Fruit fly (Drosophila melanogaster) whole organism, embryonic: ENCODE results near the gene CG31161.

ENCODE experiments used
- BtbVII ChIP-seq: fragments of 200-800 bp; sonication (Bioruptor generic); optimal IDR thresholded peaks from 3 replicates; lab custom pipeline; 2017; ENCODE audit warnings: missing biosample characterization, mild to moderate bottlenecking, missing genetic modification characterization
- CG13296 ChIP-seq: fragments of 200-800 bp; sonication (Bioruptor generic); optimal IDR thresholded peaks from 3 replicates; lab custom pipeline; 2018; ENCODE audit warnings: missing biosample characterization, mild to moderate bottlenecking, missing genetic modification characterization
- CG15073 ChIP-seq: fragments of 200-800 bp; sonication (Bioruptor generic); optimal IDR thresholded peaks from 2 replicates; lab custom pipeline; 2016; ENCODE audit warnings: missing biosample characterization, missing genetic modification characterization
- CG15601 ChIP-seq: fragments of 200-800 bp; sonication (Bioruptor generic); optimal IDR thresholded peaks from 3 replicates; lab custom pipeline; 2019; ENCODE audit warnings: missing biosample characterization, mild to moderate bottlenecking, missing genetic modification characterization, moderate library complexity
- CG17328 ChIP-seq: fragments of 200-800 bp; sonication (Bioruptor generic); IDR thresholded peaks from 2 replicates; pipeline ENCODE4 v1.3.6; 2022; ENCODE audit warnings: missing biosample characterization, missing genetic modification characterization
- CG17385 ChIP-seq: fragments of 200-800 bp; sonication (Bioruptor generic); optimal IDR thresholded peaks from 3 replicates; lab custom pipeline; 2018; ENCODE audit warnings: missing biosample characterization, mild to moderate bottlenecking, missing genetic modification characterization
- CG1832 ChIP-seq: fragments of 200-800 bp; sonication (Bioruptor generic); optimal IDR thresholded peaks from 2 replicates; lab custom pipeline; 2017; ENCODE audit warnings: missing biosample characterization, mild to moderate bottlenecking, missing genetic modification characterization, inconsistent platforms
- CG31224 ChIP-seq: fragments of 200-800 bp; sonication (Bioruptor generic); IDR thresholded peaks from 2 replicates; pipeline ENCODE4 v1.3.6; 2022; ENCODE audit warnings: missing biosample characterization, missing genetic modification characterization
- CG3726 ChIP-seq: fragments of 200-800 bp; sonication (Bioruptor generic); IDR thresholded peaks from 3 replicates; pipeline ENCODE4, ENCODE4 v1.3.6; 2022; ENCODE audit warnings: missing biosample characterization, missing genetic modification characterization
- CG4424 ChIP-seq: fragments of 200-800 bp; sonication (Bioruptor generic); optimal IDR thresholded peaks from 3 replicates; lab custom pipeline; 2016; ENCODE audit warnings: missing biosample characterization, missing genetic modification characterization
- CG4820 ChIP-seq: fragments of 200-800 bp; sonication (Bioruptor generic); optimal IDR thresholded peaks from 3 replicates; lab custom pipeline; 2016; ENCODE audit warnings: missing biosample characterization, missing genetic modification characterization
- CG8290 ChIP-seq, 3 experiments: fragments of 200-800 bp; sonication (Bioruptor generic); optimal IDR thresholded peaks; 2 replicates each; lab custom pipeline; 2016 to 2019; ENCODE audit warnings: missing biosample characterization in 3 of 3, missing genetic modification characterization in 3 of 3, mild to moderate bottlenecking in 2 of 3, moderate library complexity in 1 of 3
- CG8359 ChIP-seq: fragments of 200-800 bp; sonication (Bioruptor generic); optimal IDR thresholded peaks from 2 replicates; lab custom pipeline; 2017; ENCODE audit warnings: missing biosample characterization, mild to moderate bottlenecking, missing genetic modification characterization, borderline replicate concordance
- CG8765 ChIP-seq: fragments of 200-800 bp; sonication (Bioruptor generic); IDR thresholded peaks from 2 replicates; pipeline ENCODE4 v1.3.6; 2022; ENCODE audit warnings: missing biosample characterization, missing genetic modification characterization
- CG9797 ChIP-seq: fragments of 200-800 bp; sonication (Bioruptor generic); optimal IDR thresholded peaks from 3 replicates; lab custom pipeline; 2018; ENCODE audit warnings: missing biosample characterization, mild to moderate bottlenecking, missing genetic modification characterization
- Ets65A ChIP-seq: fragments of 200-800 bp; sonication (Bioruptor generic); peaks from one replicate; lab custom pipeline; 2016; ENCODE audit warnings: missing biosample characterization, missing genetic modification characterization
- GATAe ChIP-seq: fragments of 200-800 bp; sonication (Bioruptor generic); conservative IDR thresholded peaks from 2 replicates; pipeline ENCODE4 v1.3.6; 2022; ENCODE audit warnings: missing biosample characterization, missing genetic modification characterization
- Hr78 ChIP-seq, 2 experiments: fragments of 200-800 bp in 1 of 2; fragments of >200 bp in 1 of 2; sonication (Bioruptor generic) in 1 of 2; optimal IDR thresholded peaks; 2 replicates each; lab custom pipeline; 2017 to 2019; ENCODE audit warnings: missing biosample characterization in 2 of 2, missing genetic modification characterization in 2 of 2, mild to moderate bottlenecking in 1 of 2, moderate library complexity in 1 of 2
- Jarid2 ChIP-seq: fragments of 200-800 bp; sonication (Bioruptor generic); optimal IDR thresholded peaks from 3 replicates; lab custom pipeline; 2017; ENCODE audit warnings: mild to moderate bottlenecking, missing biosample characterization, missing genetic modification reagents, missing genetic modification characterization
- MTF-1 ChIP-seq: fragments of 200-800 bp; sonication (Bioruptor generic); optimal IDR thresholded peaks from 2 replicates; lab custom pipeline; 2018; ENCODE audit warnings: missing biosample characterization, mild to moderate bottlenecking, missing genetic modification characterization, borderline replicate concordance
- NFAT ChIP-seq: fragments of 200-800 bp; sonication (Bioruptor generic); IDR thresholded peaks from 2 replicates; pipeline ENCODE4 v1.3.6; 2022; ENCODE audit warnings: missing biosample characterization, missing genetic modification characterization
- NK7.1 ChIP-seq: fragments of 200-800 bp; sonication (Bioruptor generic); optimal IDR thresholded peaks from 3 replicates; lab custom pipeline; 2016; ENCODE audit warnings: missing biosample characterization, missing genetic modification characterization
- Optix ChIP-seq: fragments of 200-800 bp; sonication (Bioruptor generic); IDR thresholded peaks from 3 replicates; pipeline ENCODE4 v1.3.6; 2022; ENCODE audit warnings: missing biosample characterization, missing genetic modification characterization
- Pdp1 ChIP-seq, 2 experiments: fragments of 200-800 bp; sonication (Bioruptor generic); optimal IDR thresholded peaks; 3 replicates each; lab custom pipeline; 2016; ENCODE audit warnings: missing biosample characterization in 2 of 2, missing genetic modification characterization in 2 of 2, mild to moderate bottlenecking in 1 of 2, moderate library complexity in 1 of 2
- Tbp ChIP-seq: fragments of >200 bp; optimal IDR thresholded peaks from 2 replicates; lab custom pipeline; 2018; ENCODE audit warnings: missing biosample characterization, missing genetic modification characterization
- ara ChIP-seq: fragments of 200-800 bp; sonication (Bioruptor generic); IDR thresholded peaks from 2 replicates; pipeline ENCODE4 v1.3.6; 2022; ENCODE audit warnings: missing biosample characterization, missing genetic modification characterization
- ase ChIP-seq: fragments of 200-800 bp; sonication (Bioruptor generic); IDR thresholded peaks from 3 replicates; pipeline ENCODE4 v1.3.6; 2022; ENCODE audit warnings: missing biosample characterization, missing genetic modification characterization
- ash1 ChIP-seq: fragments of 200-800 bp; sonication (Bioruptor generic); optimal IDR thresholded peaks from 2 replicates; lab custom pipeline; 2018; ENCODE audit warnings: missing biosample characterization, mild to moderate bottlenecking, missing genetic modification characterization
- chinmo ChIP-seq: fragments of 200-800 bp; sonication (Bioruptor generic); IDR thresholded peaks from 4 replicates; pipeline ENCODE4 v1.3.6; 2022; ENCODE audit warnings: missing biosample characterization, missing genetic modification characterization; ENCODE audit not compliant: partially characterized antibody
- chm ChIP-seq: fragments of 200-800 bp; sonication (Bioruptor generic); IDR thresholded peaks from 2 replicates; pipeline ENCODE4 v1.3.6; 2022; ENCODE audit warnings: missing biosample characterization, missing genetic modification characterization
- ci ChIP-seq: fragments of 200-800 bp; sonication (Bioruptor generic); IDR thresholded peaks from 3 replicates; pipeline ENCODE4 v1.3.6; 2022; ENCODE audit warnings: missing biosample characterization, missing genetic modification characterization
- corto ChIP-seq: fragments of 200-800 bp; sonication (Bioruptor generic); optimal IDR thresholded peaks from 2 replicates; lab custom pipeline; 2016; ENCODE audit warnings: missing biosample characterization, mild to moderate bottlenecking, missing genetic modification characterization, moderate library complexity
- croc ChIP-seq: fragments of 200-800 bp; sonication (Bioruptor generic); conservative IDR thresholded peaks from 3 replicates; pipeline ENCODE4 v1.3.6; 2022; ENCODE audit warnings: missing biosample characterization, missing genetic modification characterization
- dysf ChIP-seq: fragments of 200-800 bp; sonication (Bioruptor generic); IDR thresholded peaks from 3 replicates; pipeline ENCODE4 v1.3.6; 2022; ENCODE audit warnings: missing biosample characterization, missing genetic modification characterization
- en ChIP-seq: fragments of 200-800 bp; sonication (Bioruptor generic); optimal IDR thresholded peaks from 2 replicates; lab custom pipeline; 2016; ENCODE audit warnings: missing biosample characterization, missing genetic modification characterization
- gcm ChIP-seq: fragments of 200-800 bp; sonication (Bioruptor generic); optimal IDR thresholded peaks from 2 replicates; lab custom pipeline; 2019; ENCODE audit warnings: missing biosample characterization, mild to moderate bottlenecking, missing genetic modification characterization, moderate library complexity
- h ChIP-seq: fragments of >200 bp; optimal IDR thresholded peaks from 2 replicates; lab custom pipeline; 2017
- inv ChIP-seq: fragments of 200-800 bp; sonication (Bioruptor generic); IDR thresholded peaks from 2 replicates; pipeline ENCODE4 v1.3.6; 2022; ENCODE audit warnings: missing biosample characterization, missing genetic modification characterization; ENCODE audit not compliant: partially characterized antibody
- kah ChIP-seq: fragments of 200-800 bp; sonication (Bioruptor generic); optimal IDR thresholded peaks from 2 replicates; lab custom pipeline; 2018; ENCODE audit warnings: missing biosample characterization, mild to moderate bottlenecking, missing genetic modification characterization
- mirr ChIP-seq: fragments of 200-800 bp; sonication (Bioruptor generic); optimal IDR thresholded peaks from 3 replicates; lab custom pipeline; 2018; ENCODE audit warnings: missing biosample characterization, mild to moderate bottlenecking, missing genetic modification characterization
- pb ChIP-seq: fragments of 200-800 bp; sonication (Bioruptor generic); optimal IDR thresholded peaks from 3 replicates; lab custom pipeline; 2016; ENCODE audit warnings: missing biosample characterization, missing genetic modification characterization
- pho ChIP-seq: fragments of 200-800 bp; sonication (Bioruptor generic); optimal IDR thresholded peaks from 2 replicates; lab custom pipeline; 2016; ENCODE audit warnings: missing biosample characterization, missing genetic modification characterization
- schlank ChIP-seq: fragments of 200-800 bp; sonication (Bioruptor generic); optimal IDR thresholded peaks from 2 replicates; lab custom pipeline; 2018; ENCODE audit warnings: missing biosample characterization, mild to moderate bottlenecking, missing genetic modification characterization
- sens ChIP-seq: fragments of 200-800 bp; sonication (Bioruptor generic); peaks from one replicate; lab custom pipeline; 2016; ENCODE audit warnings: missing biosample characterization, missing genetic modification characterization
- slou ChIP-seq: fragments of 200-800 bp; sonication (Bioruptor generic); optimal IDR thresholded peaks from 3 replicates; lab custom pipeline; 2016; ENCODE audit warnings: missing biosample characterization, missing genetic modification characterization
- ttk ChIP-seq: fragments of 200-800 bp; sonication (Bioruptor generic); IDR thresholded peaks from 2 replicates; pipeline ENCODE4 v2.1.2; 2022; ENCODE audit warnings: missing biosample characterization, missing genetic modification characterization
- usp ChIP-seq: fragments of >200 bp; optimal IDR thresholded peaks from 2 replicates; lab custom pipeline; 2017; ENCODE audit warnings: missing biosample characterization, missing genetic modification characterization
- yki ChIP-seq: fragments of >200 bp; optimal IDR thresholded peaks from 3 replicates; lab custom pipeline; 2018
- zfh1 ChIP-seq: fragments of 200-800 bp; sonication (Bioruptor generic); IDR thresholded peaks from 3 replicates; pipeline ENCODE4 v1.3.6; 2022; ENCODE audit warnings: missing biosample characterization, missing genetic modification characterization
- zfh2 ChIP-seq: fragments of 200-800 bp; sonication (Bioruptor generic); optimal IDR thresholded peaks from 2 replicates; lab custom pipeline; 2016; ENCODE audit warnings: missing biosample characterization, missing genetic modification characterization

CG31161 gene

DNA sequence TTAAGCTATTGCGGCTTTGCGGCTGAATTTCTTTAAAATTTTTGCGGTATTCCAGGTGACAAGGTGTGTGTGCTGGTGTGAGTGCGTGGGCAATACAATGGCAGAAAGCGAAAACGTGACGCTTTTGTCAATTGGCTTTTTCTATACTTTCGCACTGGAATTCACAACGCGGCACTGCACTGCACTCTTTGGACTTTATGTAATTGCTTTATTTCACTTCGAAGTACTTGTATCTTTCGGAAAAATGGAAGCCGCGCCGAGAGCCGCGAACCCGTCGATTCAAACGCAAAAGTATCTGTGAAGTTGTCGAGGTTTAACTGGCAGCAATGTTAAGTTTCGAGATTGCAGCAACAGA, 10.0 kb downstream of the CG31161 start:
- TF ChIP-seq sens (GFP tag; lab: Kevin White, UChicago) (peak; percentile 72), chm (GFP tag; lab: Robert Waterston, UW) (peak; percentile 61), kah (GFP tag; lab: Kevin White, UChicago) (no peak), CG17328 (0 out of 2 replicates have a peak, but pooled peaks have one; percentile 10), CG9797 (GFP tag; lab: Kevin White, UChicago) (no peak), ci (GFP tag; lab: Robert Waterston, UW) (peak; percentile 44; the same call in 2 of the 3 replicates), Jarid2 (GFP tag; lab: Kevin White, UChicago) (peak; percentile 8), Pdp1 (GFP tag; optimal IDR thresholded peaks at IDR 0.05; lab: Kevin White, UChicago) (peak in 1 of 2 experiments; percentile 64), CG8290 (GFP tag; optimal IDR thresholded peaks at IDR 0.05; lab: Kevin White, UChicago) (no peak), CG8290 (tag; optimal IDR thresholded peaks at IDR 0.05; lab: Kevin White, UChicago) (peak in 1 of 2 experiments; percentile 9)

DNA sequence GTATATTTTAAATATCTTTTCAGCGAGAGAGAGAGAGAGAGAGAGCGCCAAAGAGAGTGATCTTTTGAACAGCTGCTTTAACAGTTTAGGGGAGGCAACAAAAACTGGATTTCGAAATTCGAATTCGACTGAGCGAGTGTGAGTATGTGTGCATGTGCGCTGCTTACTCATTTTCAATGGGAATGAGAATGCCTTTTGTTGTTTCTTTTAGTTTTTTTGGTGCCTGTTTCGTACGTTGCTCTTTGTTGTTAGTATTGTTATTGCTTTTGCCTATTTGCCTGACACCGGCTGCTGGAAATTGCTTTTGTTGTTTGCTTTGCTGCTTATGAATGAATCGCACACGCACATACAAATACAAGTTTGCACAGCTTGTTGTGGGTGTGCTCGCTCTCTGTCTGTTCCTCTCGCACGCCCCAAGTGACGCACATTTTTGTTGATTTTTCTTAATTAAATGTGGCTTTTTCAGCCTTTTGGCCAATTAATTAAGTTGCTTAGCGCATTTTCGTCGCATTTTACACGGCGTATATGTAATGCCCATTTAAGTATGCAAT, 10.6 kb downstream of the CG31161 start:
- TF ChIP-seq CG15073: no peak
- TF ChIP-seq croc (GFP tag; lab: Robert Waterston, UW): no peak
- TF ChIP-seq CG13296: peak; percentile 67
- TF ChIP-seq schlank (tag; lab: Kevin White, UChicago): peak; percentile 63
- TF ChIP-seq BtbVII: peak; percentile 47
- TF ChIP-seq slou (GFP tag; lab: Kevin White, UChicago): no peak
- TF ChIP-seq NFAT (GFP tag; lab: Robert Waterston, UW): no peak
- TF ChIP-seq CG8359: peak; percentile 48
- peak; percentile 34; the same call in 1 of the 3 replicates for TF ChIP-seq zfh1
- no peak for TF ChIP-seq usp
- no peak for TF ChIP-seq ase
- peak; percentile 13 for TF ChIP-seq zfh2 (GFP tag; lab: Kevin White, UChicago)
- no peak for TF ChIP-seq ara (GFP tag; lab: Robert Waterston, UW)
- no peak for TF ChIP-seq CG8765 (GFP tag; lab: Robert Waterston, UW)
- no peak for TF ChIP-seq CG1832 (GFP tag; lab: Kevin White, UChicago)
- no peak; the same call in 2 of the 3 replicates for TF ChIP-seq dysf
- no peak for TF ChIP-seq Hr78 (GFP tag; optimal IDR thresholded peaks at IDR 0.05; lab: Kevin White, UChicago)
- TF ChIP-seq yki (lab: Kevin White, UChicago): peak; percentile 83
- TF ChIP-seq en (GFP tag; lab: Kevin White, UChicago): no peak
- peak; percentile 81 for TF ChIP-seq mirr
- no peak for TF ChIP-seq CG3726 (GFP tag; lab: Robert Waterston, UW)
- peak; percentile 45 for TF ChIP-seq NK7.1
- TF ChIP-seq ash1: no peak
- no peak for TF ChIP-seq CG31224
- TF ChIP-seq h (lab: Kevin White, UChicago): no peak
- no peak for TF ChIP-seq pho (GFP tag; lab: Kevin White, UChicago)
- TF ChIP-seq Optix (GFP tag; lab: Robert Waterston, UW): no peak
- no peak for TF ChIP-seq Ets65A (GFP tag; lab: Kevin White, UChicago)
- no peak for TF ChIP-seq corto (GFP tag; lab: Kevin White, UChicago)
- TF ChIP-seq GATAe (GFP tag; lab: Robert Waterston, UW): no peak
- peak; percentile 93; the same call in 3 of the 4 replicates for TF ChIP-seq chinmo (GFP tag; lab: Robert Waterston, UW)
- peak; percentile 57 for TF ChIP-seq MTF-1 (GFP tag; lab: Kevin White, UChicago)
- no peak for TF ChIP-seq gcm (GFP tag; lab: Kevin White, UChicago)
- no peak for TF ChIP-seq Tbp (GFP tag; lab: Kevin White, UChicago)
- peak; percentile 1 for TF ChIP-seq CG4424
- TF ChIP-seq ttk (GFP tag; lab: Robert Waterston, UW): no peak
- TF ChIP-seq pb (GFP tag; lab: Kevin White, UChicago): peak; percentile 13
- no peak for TF ChIP-seq inv (GFP tag; lab: Robert Waterston, UW)
- TF ChIP-seq CG17385 (GFP tag; lab: Kevin White, UChicago): peak; percentile 14
- TF ChIP-seq CG15601 (tag; lab: Kevin White, UChicago): peak; percentile 23
- no peak for TF ChIP-seq CG4820
